Worm (Caenorhabditis elegans) whole organism, young adult: ENCODE data around the gene blos-8.
A peak's percentile ranks its signal among the peaks of the same experiment; 100 is the strongest.

Experiments
- C17E4.6 ChIP-seq: fragments of 200-800 bp; sonication (Bioruptor generic); IDR thresholded peaks from 2 replicates; pipeline ENCODE4 v1.3.6; 2022; ENCODE audit warnings: missing genetic modification reagents, missing genetic modification characterization, missing compliant biosample characterization
- D2030.7 ChIP-seq: fragments of 200-800 bp; sonication (Bioruptor generic); IDR thresholded peaks from 2 replicates; pipeline ENCODE4 v1.3.6; 2022; ENCODE audit warnings: missing genetic modification reagents, missing genetic modification characterization, missing compliant biosample characterization
- F10E7.11 ChIP-seq: sonication (generic microtip); optimal IDR thresholded peaks from 2 replicates; lab custom pipeline; 2017; ENCODE audit warnings: mild to moderate bottlenecking, missing genetic modification characterization, moderate library complexity, missing compliant biosample characterization
- F37B4.10 ChIP-seq: fragments of 200-800 bp; sonication (Bioruptor generic); IDR thresholded peaks from 2 replicates; pipeline ENCODE4 v1.3.6; 2022; ENCODE audit warnings: missing genetic modification characterization, missing compliant biosample characterization
- F55B11.4 ChIP-seq: sonication (generic microtip); optimal IDR thresholded peaks from 2 replicates; lab custom pipeline; 2016; ENCODE audit warnings: missing compliant biosample characterization, missing genetic modification characterization, borderline replicate concordance; ENCODE audit not compliant: insufficient read depth
- F57A8.1 ChIP-seq: fragments of 200-800 bp; sonication (Bioruptor generic); optimal IDR thresholded peaks from 2 replicates; lab custom pipeline; 2018; ENCODE audit warnings: mild to moderate bottlenecking, missing genetic modification characterization, moderate library complexity, missing compliant biosample characterization
- F57C9.4 ChIP-seq: sonication (generic microtip); optimal IDR thresholded peaks from 2 replicates; lab custom pipeline; 2017; ENCODE audit warnings: mild to moderate bottlenecking, missing genetic modification characterization, missing compliant biosample characterization
- K12H6.12 ChIP-seq: fragments of 200-800 bp; sonication (Bioruptor generic); optimal IDR thresholded peaks from 2 replicates; lab custom pipeline; 2018; ENCODE audit warnings: mild to moderate bottlenecking, missing genetic modification characterization, missing compliant biosample characterization
- atf-7 ChIP-seq: sonication (generic microtip); optimal IDR thresholded peaks from 2 replicates; lab custom pipeline; 2017; ENCODE audit warnings: mild to moderate bottlenecking, missing genetic modification characterization, missing compliant biosample characterization
- ceh-58 ChIP-seq: fragments of 200-800 bp; sonication (Bioruptor generic); IDR thresholded peaks from 2 replicates; pipeline ENCODE4 v1.3.6; 2022; ENCODE audit warnings: missing genetic modification characterization, missing compliant biosample characterization
- ceh-79 ChIP-seq: sonication (generic microtip); optimal IDR thresholded peaks from 2 replicates; lab custom pipeline; 2017; ENCODE audit warnings: mild to moderate bottlenecking, missing genetic modification characterization, missing compliant biosample characterization
- egl-18 ChIP-seq: fragments of 200-800 bp; sonication (Bioruptor generic); IDR thresholded peaks from 2 replicates; pipeline ENCODE4 v1.3.6; 2022; ENCODE audit warnings: missing genetic modification reagents, missing genetic modification characterization, missing compliant biosample characterization
- ekl-4 ChIP-seq: fragments of 200-800 bp; sonication (Bioruptor generic); IDR thresholded peaks from 2 replicates; pipeline ENCODE4 v1.3.6; 2022; ENCODE audit warnings: missing genetic modification reagents, missing genetic modification characterization, missing compliant biosample characterization
- fkh-3 ChIP-seq: sonication (generic microtip); optimal IDR thresholded peaks from 2 replicates; lab custom pipeline; 2016; ENCODE audit warnings: mild to moderate bottlenecking, missing genetic modification characterization, missing compliant biosample characterization
- him-1 ChIP-seq: sonication (generic microtip); optimal IDR thresholded peaks from 2 replicates; lab custom pipeline; 2016; ENCODE audit warnings: missing genotype, missing genetic modification reagents, missing genetic modification characterization, missing compliant biosample characterization
- hsf-1 ChIP-seq: fragments of 200-800 bp; sonication (Bioruptor generic); IDR thresholded peaks from 2 replicates; pipeline ENCODE4 v1.3.6; 2022; ENCODE audit warnings: missing genetic modification reagents, missing genetic modification characterization, missing compliant biosample characterization
- lag-1 ChIP-seq: fragments of 200-800 bp; sonication (Bioruptor generic); IDR thresholded peaks from 2 replicates; pipeline ENCODE4 v1.3.6; 2022; ENCODE audit warnings: missing genetic modification reagents, missing genetic modification characterization, missing compliant biosample characterization
- let-526 ChIP-seq: fragments of 200-800 bp; sonication (Bioruptor generic); IDR thresholded peaks from 2 replicates; pipeline ENCODE4 v1.3.6; 2022; ENCODE audit warnings: missing genetic modification reagents, missing genetic modification characterization, missing compliant biosample characterization
- lsl-1 ChIP-seq: fragments of 200-800 bp; sonication (Bioruptor generic); optimal IDR thresholded peaks from 2 replicates; lab custom pipeline; 2018; ENCODE audit warnings: mild to moderate bottlenecking, missing genetic modification characterization, moderate library complexity, missing compliant biosample characterization
- madf-3 ChIP-seq: fragments of 200-800 bp; sonication (Bioruptor generic); IDR thresholded peaks from 2 replicates; pipeline ENCODE4 v1.3.6; 2022; ENCODE audit warnings: missing genetic modification reagents, missing genetic modification characterization, missing compliant biosample characterization
- mel-28 ChIP-seq: sonication (generic microtip); optimal IDR thresholded peaks from 2 replicates; lab custom pipeline; 2016; ENCODE audit warnings: borderline replicate concordance, mild to moderate bottlenecking, missing genetic modification characterization, missing compliant biosample characterization
- mes-4 ChIP-seq: sonication (generic microtip); optimal IDR thresholded peaks from 2 replicates; lab custom pipeline; 2016; ENCODE audit warnings: missing genotype, missing genetic modification characterization, missing compliant biosample characterization
- nfya-1 ChIP-seq: sonication (generic microtip); optimal IDR thresholded peaks from 2 replicates; lab custom pipeline; 2017; ENCODE audit warnings: antibody characterized with exemption, missing compliant biosample characterization, missing genetic modification characterization, borderline replicate concordance; ENCODE audit not compliant: insufficient read depth
- nfyb-1 ChIP-seq: fragments of 200-800 bp; sonication (Bioruptor generic); IDR thresholded peaks from 2 replicates; pipeline ENCODE4 v1.3.6; 2022; ENCODE audit warnings: missing genetic modification reagents, missing genetic modification characterization, missing compliant biosample characterization
- nhr-179 ChIP-seq: sonication (generic microtip); optimal IDR thresholded peaks from 2 replicates; lab custom pipeline; 2016; ENCODE audit warnings: mild to moderate bottlenecking, missing genetic modification characterization, missing compliant biosample characterization
- pha-4 ChIP-seq: fragments of 150-350 bp; sonication (generic microtip); optimal IDR thresholded peaks from 2 replicates; lab custom pipeline; 2014; ENCODE audit warnings: missing biosample characterization, missing genetic modification reagents, missing genetic modification characterization
- rcor-1 ChIP-seq: fragments of 200-800 bp; sonication (Bioruptor generic); IDR thresholded peaks from 2 replicates; pipeline ENCODE4 v1.3.6; 2022; ENCODE audit warnings: missing genetic modification reagents, missing genetic modification characterization, missing compliant biosample characterization
- sea-2 ChIP-seq: fragments of 200-800 bp; sonication (Bioruptor generic); IDR thresholded peaks from 2 replicates; pipeline ENCODE4 v1.3.6; 2022; ENCODE audit warnings: missing genetic modification characterization, missing compliant biosample characterization
- snpc-1.3 ChIP-seq: sonication (generic microtip); optimal IDR thresholded peaks from 2 replicates; lab custom pipeline; 2017; ENCODE audit warnings: missing genetic modification characterization, mild to moderate bottlenecking, missing compliant biosample characterization, antibody characterized with exemption, moderate library complexity, missing genotype, missing genetic modification reagents; ENCODE audit not compliant: insufficient read depth
- snpc-4 ChIP-seq, 5 experiments: fragments of 150-350 bp in 1 of 5; sonication (generic microtip) in 4 of 5; optimal IDR thresholded peaks; 2 replicates each; lab custom pipeline; 2014 to 2018; ENCODE audit warnings: missing genetic modification characterization in 5 of 5, missing biosample characterization in 3 of 5, antibody characterized with exemption in 2 of 5, mild to moderate bottlenecking in 2 of 5, missing compliant biosample characterization in 2 of 5, missing genotype in 2 of 5, moderate library complexity in 2 of 5, missing genetic modification reagents in 1 of 5
- tbp1 ChIP-seq: fragments of 200-800 bp; sonication (Bioruptor generic); optimal IDR thresholded peaks from 2 replicates; lab custom pipeline; 2018; ENCODE audit warnings: mild to moderate bottlenecking, missing genetic modification characterization, missing compliant biosample characterization
- xnd-1 ChIP-seq: sonication (generic microtip); optimal IDR thresholded peaks from 2 replicates; lab custom pipeline; 2016; ENCODE audit warnings: missing genotype, missing genetic modification reagents, missing genetic modification characterization, missing compliant biosample characterization
- zfh-2 ChIP-seq: fragments of 200-800 bp; sonication (Bioruptor generic); conservative IDR thresholded peaks from 2 replicates; pipeline ENCODE4 v1.3.6; 2022; ENCODE audit warnings: missing genetic modification reagents, missing genetic modification characterization, missing compliant biosample characterization
- zim-3 ChIP-seq: sonication (generic microtip); optimal IDR thresholded peaks from 2 replicates; lab custom pipeline; 2017; ENCODE audit warnings: mild to moderate bottlenecking, missing genetic modification characterization, moderate library complexity, missing compliant biosample characterization
- ztf-18 ChIP-seq: sonication (generic microtip); optimal IDR thresholded peaks from 2 replicates; lab custom pipeline; 2016; ENCODE audit warnings: missing genotype, mild to moderate bottlenecking, missing genetic modification characterization, missing compliant biosample characterization

Gene blos-8

ce11 chrX:15468657-15469056, 37.7 kb upstream of the blos-8 start:
- TF ChIP-seq F57A8.1 (GFP tag; lab: Kevin White, UChicago) (no peak), zfh-2 (peak; percentile 42; the same call in 1 of the 2 replicates), mel-28 (tag; lab: Kevin White, UChicago) (no peak), snpc-4 (GFP tag; optimal IDR thresholded peaks at IDR 0.05; lab: Kevin White, UChicago) (no peak), snpc-4 (tag; optimal IDR thresholded peaks at IDR 0.05; lab: Kevin White, UChicago) (peak in 2 of 4 experiments; percentile 81 to 87)

- TF ChIP-seq him-1 (tag; lab: Kevin White, UChicago) (no peak), C17E4.6 (no peak), snpc-1.3 (tag; lab: Kevin White, UChicago) (no peak), F10E7.11 (no peak), fkh-3 (tag; lab: Kevin White, UChicago) (no peak), F55B11.4 (tag; lab: Kevin White, UChicago) (no peak), madf-3 (GFP tag; lab: Robert Waterston, UW) (no peak), K12H6.12 (tag; lab: Kevin White, UChicago) (no peak), hsf-1 (GFP tag; lab: Robert Waterston, UW) (no peak), F37B4.10 (GFP tag; lab: Robert Waterston, UW) (no peak), nhr-179 (tag; lab: Kevin White, UChicago) (no peak), egl-18 (GFP tag; lab: Robert Waterston, UW) (no peak), lag-1 (no peak), xnd-1 (tag; lab: Kevin White, UChicago) (no peak), ztf-18 (tag; lab: Kevin White, UChicago) (no peak), zim-3 (tag; lab: Kevin White, UChicago) (no peak), tbp1 (GFP tag; lab: Kevin White, UChicago) (no peak)
Measured at ce11 chrX:15466032-15466431, 35.0 kb upstream of the blos-8 start, which contains the start of gene sprr-1. Gene sprr-1 (plus strand): TSS chrX:15466300.

- TF ChIP-seq ceh-58 (GFP tag; lab: Robert Waterston, UW), result no peak
- TF ChIP-seq nfyb-1 (GFP tag; lab: Robert Waterston, UW), result no peak
- no peak for TF ChIP-seq nfya-1 (tag; lab: Kevin White, UChicago)
- TF ChIP-seq ceh-79 (tag; lab: Kevin White, UChicago), result no peak
- no peak for TF ChIP-seq pha-4 (tag; lab: Kevin White, UChicago)
- no peak for TF ChIP-seq lsl-1
- TF ChIP-seq mes-4, result no peak
- TF ChIP-seq let-526, result no peak
- no peak for TF ChIP-seq ekl-4 (GFP tag; lab: Robert Waterston, UW)
- TF ChIP-seq atf-7 (tag; lab: Kevin White, UChicago), result no peak
- no peak for TF ChIP-seq rcor-1 (GFP tag; lab: Robert Waterston, UW)
- TF ChIP-seq sea-2, result no peak
- no peak for TF ChIP-seq madf-3 (GFP tag; lab: Robert Waterston, UW)
- no peak for TF ChIP-seq D2030.7 (GFP tag; lab: Robert Waterston, UW)
- no peak for TF ChIP-seq F57C9.4 (tag; lab: Kevin White, UChicago)
Measured at ce11 chrX:15465050-15465449, 34.1 kb upstream of the blos-8 start.
